Worm (Caenorhabditis elegans): ENCODE data around the gene C27F2.9.

Gene C27F2.9

ce11 chrIII:5008730-5009129 is 45.9 kb upstream of the C27F2.9 start, which contains the start of gene R144.11:
Gene R144.11 (minus strand): TSS chrIII:5008830.
- no peak for TF ChIP-seq mab-9 (GFP tag; IDR thresholded peaks at IDR 0.05)
- no peak for TF ChIP-seq lsy-2 (tag; optimal IDR thresholded peaks at IDR 0.05)
- no peak for TF ChIP-seq efl-1 (optimal IDR thresholded peaks at IDR 0.05)
- TF ChIP-seq efl-1 (GFP tag; optimal IDR thresholded peaks at IDR 0.05 in 1 of 2) = peak in 1 of 2 experiments; percentile 30
- peak; percentile 79 for TF ChIP-seq aly-2 (tag; optimal IDR thresholded peaks at IDR 0.05)
- TF ChIP-seq pqm-1 (tag; optimal IDR thresholded peaks at IDR 0.05) = no peak
- peak; percentile 31 for TF ChIP-seq nhr-85 (tag)

- TF ChIP-seq ceh-90 (tag; optimal IDR thresholded peaks at IDR 0.05) (no peak), ceh-63 (GFP tag; optimal IDR thresholded peaks at IDR 0.05) (no peak), ceh-88 (GFP tag; IDR thresholded peaks at IDR 0.05) (no peak), isw-1 (GFP tag; IDR thresholded peaks at IDR 0.05) (no peak), fos-1 (tag; optimal IDR thresholded peaks at IDR 0.05) (no peak)
Observed at ce11 chrIII:5006881-5007280, 44.0 kb upstream of the C27F2.9 start, which contains the start of gene R144.12. Gene R144.12 (minus strand): TSS chrIII:5006981.

ce11 chrIII:5004621-5005020 is 41.8 kb upstream of the C27F2.9 start, which contains the start of gene R144.6:
Gene R144.6 (minus strand): TSS chrIII:5004721.
- TF ChIP-seq nhr-237 (tag; optimal IDR thresholded peaks at IDR 0.05) = no peak
- TF ChIP-seq efl-1 (optimal IDR thresholded peaks at IDR 0.05) = no peak
- TF ChIP-seq efl-1 (GFP tag; optimal IDR thresholded peaks at IDR 0.05 in 1 of 2) = peak in 1 of 2 experiments; percentile 9

ce11 chrIII:5002231-5002630 is 39.4 kb upstream of the C27F2.9 start, which contains the start of gene R144.10:
Gene R144.10 (minus strand): TSS chrIII:5002331.
- no peak for TF ChIP-seq ztf-4 (tag; optimal IDR thresholded peaks at IDR 0.05)

ce11 chrIII:4998956-4999425 is 36.1 kb upstream of the C27F2.9 start, which contains the start of gene smcr-8:
Gene smcr-8 (plus strand): TSS chrIII:4999375.
- TF ChIP-seq pag-3 (tag; optimal IDR thresholded peaks at IDR 0.05; ENCODE audit: borderline replicate concordance, insufficient read depth) (no peak), rnt-1 (tag; optimal IDR thresholded peaks at IDR 0.05) (peak; percentile 27), lin-35 (GFP tag; optimal IDR thresholded peaks at IDR 0.05) (peak in 1 of 2 experiments; percentile 2), jun-1 (tag; optimal IDR thresholded peaks at IDR 0.05) (no peak), dpl-1 (GFP tag; optimal IDR thresholded peaks at IDR 0.05) (peak in 1 of 3 experiments; percentile 14), alr-1 (tag; optimal IDR thresholded peaks at IDR 0.05; ENCODE audit: borderline replicate concordance) (no peak), lsy-2 (tag; optimal IDR thresholded peaks at IDR 0.05) (peak in 1 of 2 experiments; percentile 28), skn-1 (tag; optimal IDR thresholded peaks at IDR 0.05) (no peak), ceh-90 (tag; optimal IDR thresholded peaks at IDR 0.05) (peak; percentile 23), efl-1 (optimal IDR thresholded peaks at IDR 0.05) (no peak), efl-1 (GFP tag; optimal IDR thresholded peaks at IDR 0.05 in 1 of 2) (peak; percentile 39 to 58)

- TF ChIP-seq lin-35 (GFP tag; optimal IDR thresholded peaks at IDR 0.05) (peak; percentile 8 to 46), lsy-2 (tag; optimal IDR thresholded peaks at IDR 0.05) (peak; percentile 7 to 47), swsn-7 (tag; optimal IDR thresholded peaks at IDR 0.05) (no peak), nhr-85 (tag) (peak; percentile 93), nhr-76 (tag; optimal IDR thresholded peaks at IDR 0.05) (no peak), nhr-20 (tag; optimal IDR thresholded peaks at IDR 0.05) (peak; percentile 44), elt-3 (tag; optimal IDR thresholded peaks at IDR 0.05) (peak in 2 of 6 experiments; percentile 67 to 73), xbp-1 (tag; optimal IDR thresholded peaks at IDR 0.05) (peak; percentile 77), efl-1 (optimal IDR thresholded peaks at IDR 0.05) (peak in 1 of 2 experiments; percentile 24), efl-1 (GFP tag; optimal IDR thresholded peaks at IDR 0.05 in 1 of 2) (peak in 1 of 2 experiments; percentile 89), lin-14 (GFP tag; optimal IDR thresholded peaks at IDR 0.05) (peak; percentile 67), tbx-2 (tag; optimal IDR thresholded peaks at IDR 0.05) (peak; percentile 4), blmp-1 (tag; optimal IDR thresholded peaks at IDR 0.05) (peak; percentile 94), nhr-19 (GFP tag; conservative IDR thresholded peaks at IDR 0.05) (0 out of 2 replicates have a peak, but pooled peaks have one; percentile 5), nhr-90 (tag; optimal IDR thresholded peaks at IDR 0.05; ENCODE audit: poor library complexity) (peak; percentile 24), nhr-71 (tag; optimal IDR thresholded peaks at IDR 0.05) (peak; percentile 50), rnt-1 (tag; optimal IDR thresholded peaks at IDR 0.05) (no peak), dpl-1 (GFP tag; optimal IDR thresholded peaks at IDR 0.05) (peak in 2 of 3 experiments; percentile 27 to 34), C16A3.4 (tag; optimal IDR thresholded peaks at IDR 0.05) (peak; percentile 35), pqm-1 (tag; optimal IDR thresholded peaks at IDR 0.05) (no peak), irx-1 (tag; optimal IDR thresholded peaks at IDR 0.05) (peak; percentile 11), nhr-47 (tag; optimal IDR thresholded peaks at IDR 0.05) (no peak), mep-1 (tag; optimal IDR thresholded peaks at IDR 0.05) (peak; percentile 59), C04F5.9 (tag; optimal IDR thresholded peaks at IDR 0.05) (no peak), snu-23 (GFP tag; optimal IDR thresholded peaks at IDR 0.05) (peak; percentile 55)
Observed at ce11 chrIII:4998111-4998859, 35.4 kb upstream of the C27F2.9 start, which contains the start of gene tmem-131. Gene tmem-131 (minus strand): TSS chrIII:4998161.
